Fruit fly (Drosophila melanogaster): ENCODE data around the gene Drsl5.

DNA sequence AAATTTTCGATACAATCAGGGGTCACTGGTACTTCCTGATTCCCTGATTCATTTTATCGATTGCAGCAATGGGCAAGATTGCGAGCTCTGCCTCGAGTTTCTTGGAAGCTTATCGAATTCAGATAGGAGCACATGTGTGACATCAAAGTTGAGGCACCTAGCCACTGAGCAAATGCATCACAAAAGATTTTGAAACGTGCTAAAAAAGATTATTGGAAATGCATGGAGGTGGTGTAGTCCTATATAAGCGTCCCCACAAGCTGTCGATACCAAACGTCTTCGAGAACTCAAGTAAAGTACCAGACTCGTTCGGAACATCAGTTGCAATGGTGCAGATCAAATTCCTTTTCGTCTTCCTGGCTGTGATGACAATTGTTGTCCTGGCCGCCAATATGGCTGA, 2.5 kb upstream of the Drsl5 start, which contains the start of gene Drsl2:
- TF ChIP-seq EcR (GFP tag; optimal IDR thresholded peaks at IDR 0.05) (no peak), CG12605 (GFP tag; IDR thresholded peaks at IDR 0.05) (no peak), Pif1B (GFP tag; optimal IDR thresholded peaks at IDR 0.05) (no peak), CG8301 (tag; optimal IDR thresholded peaks at IDR 0.05) (no peak), CG15710 (tag; optimal IDR thresholded peaks at IDR 0.05) (no peak), CG34367 (tag; optimal IDR thresholded peaks at IDR 0.05) (no peak), gl (tag; optimal IDR thresholded peaks at IDR 0.05) (no peak), CG13204 (GFP tag; optimal IDR thresholded peaks at IDR 0.05) (no peak), CG10348 (GFP tag; IDR thresholded peaks at IDR 0.05) (no peak)

Measured in whole organism, pupa.